Worm (Caenorhabditis elegans): ENCODE measurements around the gene nhr-274.

The nhr-274 gene

DNA sequence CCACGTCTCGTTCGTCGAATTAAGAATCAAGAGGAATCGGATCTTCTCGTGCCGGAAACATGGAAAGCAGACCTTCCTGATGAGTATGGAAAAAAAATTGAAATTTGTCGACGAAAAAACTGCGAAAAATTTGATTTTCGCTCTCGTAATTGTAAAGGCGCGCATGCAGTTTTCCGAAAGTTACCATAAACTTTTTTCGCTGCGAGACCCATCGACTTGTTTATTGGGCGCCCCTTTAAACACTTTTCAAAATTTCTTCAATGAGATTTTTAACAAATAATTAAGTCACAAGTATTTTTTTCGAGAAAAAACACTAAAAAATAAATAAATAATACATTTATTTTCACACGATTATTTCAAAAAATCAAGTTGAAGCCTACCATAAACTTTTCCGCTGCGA lies 15.6 kb upstream of the nhr-274 start:
- TF ChIP-seq dmd-9 (GFP tag; IDR thresholded peaks at IDR 0.05) (no peak), tag-97 (GFP tag; IDR thresholded peaks at IDR 0.05) (no peak), unc-62 (GFP tag; optimal IDR thresholded peaks at IDR 0.05 in 1 of 2) (peak in 1 of 2 experiments; percentile 76), unc-62 (tag; optimal IDR thresholded peaks at IDR 0.05) (no peak), pha-4 (GFP tag; IDR thresholded peaks at IDR 0.05) (no peak), pha-4 (tag; optimal IDR thresholded peaks at IDR 0.05) (no peak)

DNA sequence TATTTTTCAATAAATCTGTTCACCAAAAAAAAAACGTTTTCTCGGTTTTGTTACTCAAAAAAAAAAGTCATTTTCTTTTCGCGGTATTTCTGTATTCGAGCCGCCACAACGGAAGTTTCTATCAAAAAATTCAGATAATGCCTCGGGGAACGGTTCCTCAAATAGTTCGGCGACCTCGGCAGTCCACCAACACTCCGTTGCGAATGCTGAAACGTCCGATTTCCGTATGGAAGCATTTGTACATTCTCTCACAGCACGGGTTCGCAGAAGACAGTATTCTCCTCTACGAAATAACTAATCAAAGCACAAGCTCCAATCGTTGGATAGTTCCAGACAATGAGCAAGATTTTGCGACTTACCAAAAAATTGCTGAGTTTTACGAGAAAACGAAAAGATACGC lies 14.9 kb upstream of the nhr-274 start, which contains the start of gene Y41D4B.4:
Gene Y41D4B.4, plus strand, starts transcription at position 133 of the 400 bp plus-strand sequence.
- TF ChIP-seq F49E8.2 (tag; optimal IDR thresholded peaks at IDR 0.05; ENCODE audit: borderline replicate concordance) (no peak), nhr-102 (tag; optimal IDR thresholded peaks at IDR 0.05) (no peak), arid-1 (GFP tag; conservative IDR thresholded peaks at IDR 0.05) (0 out of 2 replicates have a peak, but pooled peaks have one; percentile 7), Y75B8A.6 (GFP tag; IDR thresholded peaks at IDR 0.05) (0 out of 2 replicates have a peak, but pooled peaks have one; percentile 10), ztf-11 (tag; optimal IDR thresholded peaks at IDR 0.05) (no peak), D1046.2 (GFP tag; IDR thresholded peaks at IDR 0.05) (no peak), mdt-29 (GFP tag; IDR thresholded peaks at IDR 0.05) (0 out of 2 replicates have a peak, but pooled peaks have one; percentile 47), nhr-77 (tag; optimal IDR thresholded peaks at IDR 0.05) (no peak), zfp-3 (GFP tag; conservative IDR thresholded peaks at IDR 0.05) (no peak), vab-7 (GFP tag; IDR thresholded peaks at IDR 0.05) (0 out of 2 replicates have a peak, but pooled peaks have one; percentile 29), nhr-111 (GFP tag; optimal IDR thresholded peaks at IDR 0.05) (no peak), jun-1 (tag; optimal IDR thresholded peaks at IDR 0.05) (no peak), rbr-2 (tag; optimal IDR thresholded peaks at IDR 0.05) (no peak), lin-13 (GFP tag; optimal IDR thresholded peaks at IDR 0.05) (no peak), Y5F2A.4 (GFP tag; optimal IDR thresholded peaks at IDR 0.05) (no peak), aha-1 (tag) (peak; percentile 28), ceh-20 (GFP tag; IDR thresholded peaks at IDR 0.05) (no peak), ZK546.5 (tag; optimal IDR thresholded peaks at IDR 0.05) (no peak), hmg-1.1 (GFP tag; IDR thresholded peaks at IDR 0.05) (no peak), nhr-28 (tag; optimal IDR thresholded peaks at IDR 0.05) (no peak), ceh-28 (tag; optimal IDR thresholded peaks at IDR 0.05) (no peak), daf-19 (GFP tag; conservative IDR thresholded peaks at IDR 0.05) (no peak), egl-43 (GFP tag; IDR thresholded peaks at IDR 0.05) (no peak), fkh-10 (GFP tag; optimal IDR thresholded peaks at IDR 0.05) (no peak), Y48G9A.11 (GFP tag; IDR thresholded peaks at IDR 0.05) (peak; percentile 56; the same call in 1 of the 2 replicates)

DNA sequence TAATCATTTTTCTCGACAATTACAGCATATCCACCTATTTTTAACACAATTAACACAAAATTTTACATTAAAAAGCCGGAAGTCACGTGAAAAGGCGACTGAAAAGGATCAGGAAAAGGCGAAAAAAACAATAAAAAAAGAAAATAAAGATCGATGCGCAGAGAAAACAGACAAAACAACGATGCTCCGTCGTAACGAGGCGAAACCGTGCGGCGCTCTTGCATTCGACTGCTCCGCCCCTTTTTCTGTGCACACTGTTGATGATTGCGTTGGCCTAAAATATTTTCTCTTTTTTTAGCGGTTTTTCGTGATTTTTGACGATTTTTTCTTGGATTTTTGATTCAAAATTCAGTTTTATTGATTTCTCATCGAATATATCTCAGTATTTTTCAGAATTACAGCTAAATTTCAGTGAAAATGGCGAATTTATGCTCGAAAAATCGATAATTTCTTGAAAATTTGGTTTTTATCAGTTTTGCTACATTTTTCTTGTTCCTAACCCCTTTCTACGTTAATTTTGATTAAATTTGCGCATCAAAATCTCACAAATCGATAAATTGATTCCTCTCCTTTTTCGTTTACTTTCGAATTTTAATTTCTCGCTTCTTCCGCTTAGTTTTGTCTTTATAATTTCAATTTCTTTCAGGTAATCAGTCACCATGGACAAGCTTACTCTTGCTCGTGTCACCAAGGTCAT lies 14.1 kb upstream of the nhr-274 start, which contains the start of gene rps-28:
Gene rps-28, plus strand, starts transcription at position 647 of the 697 bp plus-strand sequence.
- TF ChIP-seq fkh-10 (GFP tag; optimal IDR thresholded peaks at IDR 0.05) = peak; percentile 95
- TF ChIP-seq nhr-11 (tag; optimal IDR thresholded peaks at IDR 0.05) = peak; percentile 94
- TF ChIP-seq zag-1 (tag; optimal IDR thresholded peaks at IDR 0.05) = peak; percentile 19
- TF ChIP-seq ZK337.2 (GFP tag; IDR thresholded peaks at IDR 0.05) = peak; percentile 69; the same call in 1 of the 2 replicates
- no peak for TF ChIP-seq daf-19 (GFP tag; conservative IDR thresholded peaks at IDR 0.05)
- peak; percentile 75 for TF ChIP-seq jun-1 (tag; optimal IDR thresholded peaks at IDR 0.05)
- peak; percentile 62; the same call in 1 of the 2 replicates for TF ChIP-seq saeg-2 (GFP tag; IDR thresholded peaks at IDR 0.05)
- TF ChIP-seq fos-1 (tag; optimal IDR thresholded peaks at IDR 0.05) = no peak
- TF ChIP-seq snpc-4 (tag; optimal IDR thresholded peaks at IDR 0.05) = peak; percentile 39
- peak; percentile 96 for TF ChIP-seq vab-7 (GFP tag; IDR thresholded peaks at IDR 0.05)
- peak; percentile 86 for TF ChIP-seq pha-4 (GFP tag; IDR thresholded peaks at IDR 0.05)
- peak; percentile 86 for TF ChIP-seq pha-4 (tag; optimal IDR thresholded peaks at IDR 0.05)
- no peak for TF ChIP-seq Y105C5A.15 (GFP tag; IDR thresholded peaks at IDR 0.05)
- 0 out of 2 replicates have a peak, but pooled peaks have one; percentile 27 for TF ChIP-seq mxl-2 (GFP tag; conservative IDR thresholded peaks at IDR 0.05)
- TF ChIP-seq nhr-76 (tag; optimal IDR thresholded peaks at IDR 0.05) = no peak
- TF ChIP-seq T26A8.4 (GFP tag; IDR thresholded peaks at IDR 0.05) = peak; percentile 91
- peak; percentile 28 for TF ChIP-seq Y5F2A.4 (GFP tag; optimal IDR thresholded peaks at IDR 0.05)
- peak; percentile 89 for TF ChIP-seq lin-29 (GFP tag; IDR thresholded peaks at IDR 0.05)
- TF ChIP-seq F26F4.8 (GFP tag; conservative IDR thresholded peaks at IDR 0.05) = no peak
- TF ChIP-seq lin-13 (GFP tag; optimal IDR thresholded peaks at IDR 0.05) = peak; percentile 97
- TF ChIP-seq lin-15B (tag; optimal IDR thresholded peaks at IDR 0.05) = peak; percentile 60
- TF ChIP-seq madf-5 (GFP tag; IDR thresholded peaks at IDR 0.05) = 0 out of 4 replicates have a peak, but pooled peaks of 1 of the 2 experiments have one; percentile 64
- TF ChIP-seq mxl-3 (GFP tag; optimal IDR thresholded peaks at IDR 0.05) = peak; percentile 84
- peak; percentile 74 for TF ChIP-seq zfp-2 (tag; optimal IDR thresholded peaks at IDR 0.05)
- no peak for TF ChIP-seq zip-11 (GFP tag; IDR thresholded peaks at IDR 0.05)

All from whole organism, L4 larva.